Worm (Caenorhabditis elegans) whole organism, L4 larva: Measurements from ENCODE around the gene lgc-40.

ENCODE experiments used
- F10B5.3 ChIP-seq: sonication (generic microtip); optimal IDR thresholded peaks from 2 replicates; lab custom pipeline; 2016; ENCODE audit warnings: mild to moderate bottlenecking, missing genetic modification characterization, missing compliant biosample characterization
- R02D3.7 ChIP-seq: fragments of 150-350 bp; sonication (generic microtip); optimal IDR thresholded peaks from 3 replicates; lab custom pipeline; 2014; ENCODE audit warnings: missing biosample characterization, missing genetic modification characterization
- aha-1 ChIP-seq: fragments of 150-350 bp; peaks from one replicate; lab custom pipeline; 2014; ENCODE audit warnings: missing biosample characterization, missing genetic modification characterization
- ceh-82 ChIP-seq: sonication (generic microtip); optimal IDR thresholded peaks from 2 replicates; lab custom pipeline; 2017; ENCODE audit warnings: missing biosample characterization, missing genetic modification characterization
- fkh-10 ChIP-seq: fragments of 150-350 bp; optimal IDR thresholded peaks from 2 replicates; lab custom pipeline; 2014; ENCODE audit warnings: missing biosample characterization, missing genetic modification reagents, missing genetic modification characterization
- mep-1 ChIP-seq: fragments of 150-350 bp; sonication (generic microtip); optimal IDR thresholded peaks from 3 replicates; lab custom pipeline; 2014; ENCODE audit warnings: missing biosample characterization, missing genetic modification characterization
- mes-2 ChIP-seq: sonication (generic microtip); optimal IDR thresholded peaks from 2 replicates; lab custom pipeline; 2016; ENCODE audit warnings: missing genotype, mild to moderate bottlenecking, missing genetic modification characterization, missing compliant biosample characterization; ENCODE audit not compliant: poor library complexity, severe bottlenecking
- nhr-10 ChIP-seq: fragments of 150-350 bp; optimal IDR thresholded peaks from 2 replicates; lab custom pipeline; 2014; ENCODE audit warnings: missing biosample characterization, missing genetic modification characterization
- nhr-76 ChIP-seq: fragments of 150-350 bp; optimal IDR thresholded peaks from 2 replicates; lab custom pipeline; 2014; ENCODE audit warnings: missing biosample characterization, missing genetic modification characterization
- pha-4 ChIP-seq, 2 experiments: fragments of 150-350 bp in 1 of 2; fragments of 200-800 bp in 1 of 2; sonication (Bioruptor generic) in 1 of 2; IDR thresholded peaks in 1 of 2; optimal IDR thresholded peaks in 1 of 2; 2 replicates each; pipeline versions ENCODE4 v1.3.6 to Lab custom; 2014 to 2022; ENCODE audit warnings: missing genetic modification characterization in 2 of 2, missing genetic modification reagents in 2 of 2, missing biosample characterization in 1 of 2, missing compliant biosample characterization in 1 of 2
- pqm-1 ChIP-seq: sonication (generic microtip); optimal IDR thresholded peaks from 2 replicates; lab custom pipeline; 2017; ENCODE audit warnings: missing biosample characterization, missing genetic modification characterization
- spr-1 ChIP-seq: sonication (generic microtip); optimal IDR thresholded peaks from 2 replicates; lab custom pipeline; 2016; ENCODE audit warnings: mild to moderate bottlenecking, missing genetic modification characterization, missing compliant biosample characterization

ce11 chrX:2407167-2407566 lies 47.3 kb downstream of the lgc-40 start, which contains the start of gene mtpn-1:
- TF ChIP-seq R02D3.7 (tag; lab: Kevin White, UChicago): no peak
- no peak for TF ChIP-seq F10B5.3 (tag; lab: Kevin White, UChicago)
- no peak for TF ChIP-seq pha-4 (GFP tag; IDR thresholded peaks at IDR 0.05; lab: Robert Waterston, UW)
- TF ChIP-seq pha-4 (tag; optimal IDR thresholded peaks at IDR 0.05; lab: Kevin White, UChicago): no peak
- no peak for TF ChIP-seq nhr-76 (tag; lab: Kevin White, UChicago)
- TF ChIP-seq ceh-82 (tag; lab: Kevin White, UChicago): no peak
- peak; percentile 27 for TF ChIP-seq aha-1 (tag; lab: Kevin White, UChicago)
- TF ChIP-seq mep-1 (tag; lab: Kevin White, UChicago): no peak
- TF ChIP-seq mes-2 (tag; lab: Kevin White, UChicago): no peak
- no peak for TF ChIP-seq spr-1 (tag; lab: Kevin White, UChicago)
- TF ChIP-seq pqm-1 (tag; lab: Kevin White, UChicago): no peak
- no peak for TF ChIP-seq fkh-10 (GFP tag; lab: Kevin White, UChicago)
- TF ChIP-seq nhr-10 (tag; lab: Kevin White, UChicago): no peak
